Fruit fly (Drosophila melanogaster) whole organism, adult: ENCODE results near the gene Dmtn.
A peak's percentile ranks its signal among the peaks of the same experiment; 100 is the strongest.

Experiments used
- CG12768 ChIP-seq: fragments of 200-800 bp; sonication (Bioruptor generic); optimal IDR thresholded peaks from 2 replicates; lab custom pipeline; 2017; ENCODE audit warnings: missing biosample characterization, missing genetic modification characterization, mild to moderate bottlenecking, moderate library complexity, missing genetic modification reagents
- CG7101 ChIP-seq: fragments of 200-800 bp; sonication (Bioruptor generic); optimal IDR thresholded peaks from 2 replicates; lab custom pipeline; 2018; ENCODE audit warnings: missing biosample characterization, mild to moderate bottlenecking, missing genetic modification characterization, moderate library complexity
- cic ChIP-seq: fragments of 200-800 bp; sonication (Bioruptor generic); optimal IDR thresholded peaks from 2 replicates; lab custom pipeline; 2017; ENCODE audit warnings: missing biosample characterization, mild to moderate bottlenecking, missing genetic modification characterization, moderate library complexity
- ovo ChIP-seq: fragments of 200-800 bp; sonication (Bioruptor generic); optimal IDR thresholded peaks from 2 replicates; lab custom pipeline; 2016; ENCODE audit warnings: missing biosample characterization, missing genetic modification characterization
- pad ChIP-seq: fragments of 200-800 bp; sonication (Bioruptor generic); optimal IDR thresholded peaks from 3 replicates; lab custom pipeline; 2017; ENCODE audit warnings: missing biosample characterization, missing genetic modification characterization, mild to moderate bottlenecking, moderate library complexity, missing genetic modification reagents
- toe ChIP-seq: fragments of 200-800 bp; sonication (Bioruptor generic); optimal IDR thresholded peaks from 2 replicates; lab custom pipeline; 2016; ENCODE audit warnings: missing biosample characterization, missing genetic modification characterization

DNA sequence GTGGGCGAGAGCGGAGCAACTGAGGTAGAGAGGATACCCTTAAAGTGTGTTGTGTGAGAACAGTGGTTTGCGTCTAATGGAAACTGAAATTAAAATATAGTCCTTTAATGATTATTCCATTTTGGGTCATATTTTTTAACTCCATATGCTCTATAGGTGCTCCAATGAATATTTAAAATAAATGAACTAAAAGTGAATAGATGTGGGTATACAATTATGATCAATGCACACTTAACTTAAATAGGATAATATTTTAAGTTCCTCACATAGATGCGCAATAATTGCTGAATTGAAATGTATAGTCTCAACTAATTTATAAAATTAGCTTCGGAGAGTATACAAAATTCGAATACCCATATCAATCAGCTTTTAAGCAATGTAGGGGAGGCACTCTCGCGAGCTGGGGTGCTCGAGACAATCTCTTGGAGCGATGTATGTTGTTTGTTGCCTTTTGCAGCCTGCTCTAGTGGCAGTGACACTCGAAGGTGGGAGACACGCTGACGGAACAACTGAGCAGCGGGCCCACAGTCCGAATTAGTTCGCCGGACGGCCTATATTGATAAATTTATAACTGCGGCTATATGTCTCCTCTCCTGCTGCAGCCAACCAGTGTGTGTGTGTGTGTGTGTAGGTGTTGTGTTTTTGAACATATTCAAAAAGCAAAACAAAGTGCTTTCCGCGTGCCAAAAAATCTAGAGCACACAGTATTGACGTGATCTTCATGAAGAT is 51.9 kb downstream of the Dmtn start:
- TF ChIP-seq ovo (peak; percentile 6), toe (GFP tag; lab: Kevin White, UChicago) (peak; percentile 31), cic (GFP tag; lab: Kevin White, UChicago) (peak; percentile 19), CG12768 (GFP tag; lab: Kevin White, UChicago) (peak; percentile 67), CG7101 (tag; lab: Kevin White, UChicago) (peak; percentile 69), pad (GFP tag; lab: Kevin White, UChicago) (peak; percentile 60)
